Fruit fly (Drosophila melanogaster) ovary, adult (tissue): ENCODE results near the gene St2.

Source experiments
- CG17801 ChIP-seq: fragments of 200-800 bp; optimal IDR thresholded peaks from 2 replicates; lab custom pipeline; 2019; ENCODE audit warnings: missing biosample characterization, mild to moderate bottlenecking, missing genetic modification characterization, moderate library complexity; ENCODE audit not compliant: partially characterized antibody

Gene St2

DNA sequence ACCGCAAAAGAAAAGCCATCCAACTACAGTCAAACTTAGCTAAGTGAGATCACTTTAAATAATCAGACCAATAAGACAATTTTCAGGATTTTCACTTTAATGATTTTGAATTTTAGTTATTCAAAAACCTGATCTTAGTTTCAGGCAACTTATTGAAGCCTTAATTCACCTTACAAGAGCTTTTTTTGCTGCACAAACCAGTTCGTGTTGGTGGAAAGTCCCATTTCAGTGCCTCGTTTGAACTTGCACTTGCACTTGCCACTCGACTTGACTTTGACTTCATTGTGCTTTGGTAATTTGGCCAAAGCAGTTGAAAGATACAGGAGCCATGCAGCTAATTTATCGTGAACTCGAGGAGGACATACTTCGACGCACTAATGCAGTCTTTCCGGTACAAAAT is at the start of gene St2:
Gene St2, plus strand, starts transcription at position 301 of the 400 bp plus-strand sequence.
- TF ChIP-seq CG17801 (GFP tag; lab: Kevin White, UChicago), result no peak

- TF ChIP-seq CG17801 (GFP tag; lab: Kevin White, UChicago), result no peak
Observed at dm6 chr3R:9213029-9213428, 38.6 kb upstream of the St2 start.

dm6 chr3R:9214235-9214634 is 37.4 kb upstream of the St2 start:
- no peak for TF ChIP-seq CG17801 (GFP tag; lab: Kevin White, UChicago)

- TF ChIP-seq CG17801 (GFP tag; lab: Kevin White, UChicago), result no peak
Observed at dm6 chr3R:9215551-9215950, 36.1 kb upstream of the St2 start.

- no peak for TF ChIP-seq CG17801 (GFP tag; lab: Kevin White, UChicago)
Observed at dm6 chr3R:9217607-9218006, 34.0 kb upstream of the St2 start.

dm6 chr3R:9220064-9220864 is 31.4 kb upstream of the St2 start:
- TF ChIP-seq CG17801 (GFP tag; lab: Kevin White, UChicago), result no peak

dm6 chr3R:9222355-9222754 is 29.3 kb upstream of the St2 start:
- TF ChIP-seq CG17801 (GFP tag; lab: Kevin White, UChicago), result peak; percentile 81

DNA sequence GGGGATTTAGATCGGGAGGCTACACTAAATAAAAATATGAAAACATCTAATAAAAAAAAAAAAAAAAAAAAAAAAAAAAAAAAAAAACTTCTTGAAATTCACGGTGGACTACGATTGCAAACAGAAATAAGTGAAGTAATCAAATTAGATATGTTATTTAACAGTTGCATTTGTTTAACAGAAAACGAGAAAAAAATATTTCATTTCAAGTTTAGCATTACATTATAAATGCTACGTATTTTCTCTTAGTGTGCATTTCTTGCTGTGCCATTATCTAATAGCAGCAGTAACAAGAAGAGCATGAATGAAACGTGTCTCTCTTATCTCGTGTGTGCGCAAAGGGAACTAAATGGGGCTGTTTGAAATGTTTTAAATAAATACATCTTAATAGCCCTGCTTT is 26.8 kb upstream of the St2 start:
- peak; percentile 12 for TF ChIP-seq CG17801 (GFP tag; lab: Kevin White, UChicago)

- TF ChIP-seq CG17801 (GFP tag; lab: Kevin White, UChicago), result no peak
Observed at dm6 chr3R:9226146-9226545, 25.5 kb upstream of the St2 start.

DNA sequence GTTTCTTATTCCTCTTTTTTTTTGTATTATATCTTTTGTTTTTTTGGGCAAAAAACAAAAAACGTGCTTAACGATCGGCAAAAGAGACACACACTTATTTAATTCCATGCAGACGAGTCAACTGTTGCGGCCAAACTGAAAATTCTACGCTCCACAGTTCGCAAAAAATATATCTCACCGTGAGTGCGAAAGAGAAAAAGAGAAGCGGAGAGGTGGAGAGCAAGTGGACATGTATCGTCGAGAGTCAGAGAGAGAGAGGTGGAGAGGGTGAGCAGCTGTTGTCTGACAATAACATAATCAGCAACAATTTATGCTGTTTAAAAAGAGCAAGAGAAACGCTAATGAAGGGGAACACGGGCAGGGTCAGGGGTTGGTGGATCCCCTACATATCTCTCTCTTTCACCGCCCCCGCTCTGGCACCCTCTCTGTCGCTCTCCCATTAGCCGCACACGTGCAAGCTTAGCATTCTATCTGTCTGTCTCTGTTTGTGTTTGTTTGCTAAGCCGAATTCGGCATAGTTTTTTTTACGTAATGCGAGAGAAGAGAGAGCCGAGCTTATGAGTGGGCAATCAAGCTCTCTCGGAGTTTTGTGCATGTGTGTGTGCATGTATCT is 24.8 kb upstream of the St2 start:
- TF ChIP-seq CG17801 (GFP tag; lab: Kevin White, UChicago), result peak; percentile 91

- peak; percentile 86 for TF ChIP-seq CG17801 (GFP tag; lab: Kevin White, UChicago)
Observed at dm6 chr3R:9227330-9227729, 24.3 kb upstream of the St2 start.

dm6 chr3R:9227944-9228343 is 23.7 kb upstream of the St2 start:
- TF ChIP-seq CG17801 (GFP tag; lab: Kevin White, UChicago), result no peak

- peak; percentile 95 for TF ChIP-seq CG17801 (GFP tag; lab: Kevin White, UChicago)
Observed at dm6 chr3R:9229075-9229835, 22.4 kb upstream of the St2 start.

- TF ChIP-seq CG17801 (GFP tag; lab: Kevin White, UChicago), result peak; percentile 48
Observed at dm6 chr3R:9229996-9230601, 21.5 kb upstream of the St2 start.

DNA sequence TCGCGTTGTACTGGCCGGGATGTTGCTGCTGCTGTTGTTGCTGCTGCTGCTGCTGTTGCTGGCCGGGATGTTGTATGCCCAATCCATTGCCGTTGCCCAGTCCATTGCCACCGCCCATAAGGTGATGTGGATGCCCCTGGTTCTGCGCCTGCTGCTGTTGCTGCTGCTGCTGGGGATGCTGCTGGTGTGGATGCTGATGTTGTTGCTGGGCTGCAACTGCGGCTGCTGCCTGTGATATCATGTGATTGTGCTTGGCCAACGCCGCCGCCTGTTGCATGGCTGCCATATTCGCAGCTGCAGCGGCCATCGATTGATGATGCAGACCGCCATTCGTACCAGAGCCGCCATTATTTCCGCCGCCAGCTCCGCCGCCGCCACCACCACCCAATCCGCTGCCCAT is 19.3 kb upstream of the St2 start:
- TF ChIP-seq CG17801 (GFP tag; lab: Kevin White, UChicago), result no peak
